Fruit fly (Drosophila melanogaster): ENCODE data around the gene CG10013.

CG10013 gene

DNA sequence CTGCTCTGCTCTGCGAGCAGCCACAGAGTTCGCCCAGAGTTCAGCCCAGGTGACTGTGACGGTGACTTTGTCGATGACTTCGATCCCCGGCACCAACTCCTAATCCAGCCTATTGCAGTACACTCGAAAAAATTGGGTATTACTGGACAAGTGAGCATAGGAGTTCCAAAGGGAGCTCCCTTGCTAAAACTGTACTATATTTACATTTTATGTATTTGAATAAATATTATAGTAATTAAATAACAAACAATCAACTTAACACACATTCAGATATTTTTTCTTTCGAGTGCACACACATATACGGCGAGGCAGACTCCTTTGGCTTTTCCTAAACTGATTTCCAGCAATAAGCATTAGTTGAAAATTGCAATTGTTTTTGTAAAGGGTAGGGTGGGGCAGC lies 7.9 kb upstream of the CG10013 start:
- TF ChIP-seq dsf (GFP tag; optimal IDR thresholded peaks at IDR 0.05; ENCODE audit: borderline replicate concordance) (no peak), HLH106 (tag; optimal IDR thresholded peaks at IDR 0.05) (no peak)

dm6 chr3R:12316420-12316819 lies 6.9 kb upstream of the CG10013 start:
- no peak for TF ChIP-seq tai (GFP tag; optimal IDR thresholded peaks at IDR 0.05)
- TF ChIP-seq CG32264 (GFP tag; optimal IDR thresholded peaks at IDR 0.05) = no peak
- TF ChIP-seq foxo (GFP tag; optimal IDR thresholded peaks at IDR 0.05) = no peak
- no peak for TF ChIP-seq Mio (GFP tag; optimal IDR thresholded peaks at IDR 0.05)
- TF ChIP-seq fru (GFP tag; optimal IDR thresholded peaks at IDR 0.05) = no peak
- TF ChIP-seq Hr83 (GFP tag; optimal IDR thresholded peaks at IDR 0.05; ENCODE audit: poor library complexity, severe bottlenecking) = no peak
- no peak for TF ChIP-seq Jra (GFP tag; optimal IDR thresholded peaks at IDR 0.05)
- no peak for TF ChIP-seq Dfd (GFP tag; optimal IDR thresholded peaks at IDR 0.05)
- no peak for TF ChIP-seq HLH106 (tag; optimal IDR thresholded peaks at IDR 0.05)
- TF ChIP-seq Hr78 (GFP tag; optimal IDR thresholded peaks at IDR 0.05) = no peak
- no peak for TF ChIP-seq brk (GFP tag; optimal IDR thresholded peaks at IDR 0.05)
- no peak for TF ChIP-seq br (GFP tag; optimal IDR thresholded peaks at IDR 0.05)
- no peak for TF ChIP-seq psq (GFP tag; optimal IDR thresholded peaks at IDR 0.05)

- TF ChIP-seq Rel (GFP tag; optimal IDR thresholded peaks at IDR 0.05) (no peak), Rel (tag; optimal IDR thresholded peaks at IDR 0.05) (peak; percentile 92), Dif (GFP tag; optimal IDR thresholded peaks at IDR 0.05; ENCODE audit: partially characterized antibody) (no peak)
Observed at dm6 chr3R:12317325-12317724, 6.0 kb upstream of the CG10013 start.

DNA sequence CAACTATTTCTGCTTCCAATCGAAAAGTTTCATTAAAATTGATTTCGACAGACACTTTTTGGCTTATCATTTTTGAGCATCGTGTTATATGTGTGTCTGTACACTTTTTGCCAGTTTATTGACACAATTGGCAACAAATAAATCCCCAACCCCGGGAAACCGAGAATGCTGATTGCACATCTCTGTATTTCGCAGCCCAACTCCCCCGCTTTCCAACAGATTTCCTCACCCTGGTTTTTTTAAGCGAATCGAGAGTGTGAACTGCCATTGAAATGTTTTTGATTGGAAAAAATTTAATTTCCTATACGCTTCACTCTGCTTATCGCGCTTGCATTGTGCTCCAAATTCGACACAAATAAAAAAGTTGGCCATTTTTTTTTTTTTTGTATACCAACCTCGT lies 3.5 kb downstream of the CG10013 start:
- TF ChIP-seq Rel (GFP tag; optimal IDR thresholded peaks at IDR 0.05) (no peak), Rel (tag; optimal IDR thresholded peaks at IDR 0.05) (peak; percentile 84), h (GFP tag; optimal IDR thresholded peaks at IDR 0.05) (no peak)

- TF ChIP-seq Sp1 (GFP tag; optimal IDR thresholded peaks at IDR 0.05) (no peak), OdsH (GFP tag; optimal IDR thresholded peaks at IDR 0.05) (no peak), jim (GFP tag; optimal IDR thresholded peaks at IDR 0.05) (no peak), Dfd (GFP tag; optimal IDR thresholded peaks at IDR 0.05) (no peak), CG32264 (GFP tag; optimal IDR thresholded peaks at IDR 0.05) (no peak), rgr (GFP tag; optimal IDR thresholded peaks at IDR 0.05) (no peak), Vsx2 (GFP tag; optimal IDR thresholded peaks at IDR 0.05; ENCODE audit: partially characterized antibody) (no peak), dsf (GFP tag; optimal IDR thresholded peaks at IDR 0.05; ENCODE audit: borderline replicate concordance) (no peak), lola (GFP tag; optimal IDR thresholded peaks at IDR 0.05) (no peak), Hnf4 (GFP tag; optimal IDR thresholded peaks at IDR 0.05) (no peak), Mio (GFP tag; optimal IDR thresholded peaks at IDR 0.05) (no peak), Hr83 (GFP tag; optimal IDR thresholded peaks at IDR 0.05; ENCODE audit: poor library complexity, severe bottlenecking) (no peak), tai (GFP tag; optimal IDR thresholded peaks at IDR 0.05) (no peak)
Observed at dm6 chr3R:12329827-12330226, 6.5 kb downstream of the CG10013 start.

DNA sequence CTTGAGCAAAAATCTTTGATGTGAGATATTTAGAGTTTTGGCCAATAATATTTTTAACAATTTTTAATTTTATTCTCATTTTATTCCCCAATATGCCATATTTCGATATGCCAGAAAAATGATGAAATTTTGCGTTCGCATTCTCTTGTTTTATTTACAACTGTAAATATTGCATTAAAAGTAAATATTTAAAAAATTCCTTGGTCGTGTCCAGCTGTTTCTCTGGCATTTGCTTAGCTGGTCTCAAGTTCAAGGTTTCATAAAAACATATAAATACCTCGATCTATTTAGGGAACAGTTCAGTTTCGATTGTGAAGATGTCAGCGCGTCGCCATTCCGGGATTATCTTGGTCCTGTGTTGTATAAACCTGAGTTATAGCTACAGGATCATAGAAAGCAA lies 18.1 kb downstream of the CG10013 start, which contains the start of gene Sgsf:
Gene Sgsf, plus strand, starts transcription at position 301 of the 400 bp plus-strand sequence.
- TF ChIP-seq h (GFP tag; optimal IDR thresholded peaks at IDR 0.05) = peak; percentile 63
- TF ChIP-seq rgr (GFP tag; optimal IDR thresholded peaks at IDR 0.05) = peak; percentile 35
- no peak for TF ChIP-seq Abd-B (GFP tag; optimal IDR thresholded peaks at IDR 0.05)
- TF ChIP-seq usp (GFP tag; optimal IDR thresholded peaks at IDR 0.05) = no peak
- no peak for TF ChIP-seq dl (GFP tag; optimal IDR thresholded peaks at IDR 0.05; ENCODE audit: insufficient read depth in 1 of 2, partially characterized antibody in 2 of 2)
- TF ChIP-seq CG32264 (GFP tag; optimal IDR thresholded peaks at IDR 0.05) = no peak
- TF ChIP-seq Hnf4 (GFP tag; optimal IDR thresholded peaks at IDR 0.05) = peak; percentile 19
- TF ChIP-seq Sp1 (GFP tag; optimal IDR thresholded peaks at IDR 0.05) = peak; percentile 17
- no peak for TF ChIP-seq woc (GFP tag; optimal IDR thresholded peaks at IDR 0.05)
- no peak for TF ChIP-seq br (GFP tag; optimal IDR thresholded peaks at IDR 0.05)
- TF ChIP-seq lola (GFP tag; optimal IDR thresholded peaks at IDR 0.05) = no peak
- no peak for TF ChIP-seq psq (GFP tag; optimal IDR thresholded peaks at IDR 0.05)
- TF ChIP-seq tai (GFP tag; optimal IDR thresholded peaks at IDR 0.05) = no peak
- TF ChIP-seq OdsH (GFP tag; optimal IDR thresholded peaks at IDR 0.05) = no peak

Data from whole organism, wandering third instar larva.